Fruit fly (Drosophila melanogaster) whole organism, adult: ENCODE results near the gene CG13875.

Experiments
- CG11617 ChIP-seq: fragments of 200-800 bp; sonication (Bioruptor generic); optimal IDR thresholded peaks from 2 replicates; lab custom pipeline; 2017; ENCODE audit warnings: mild to moderate bottlenecking, missing biosample characterization, missing genetic modification reagents, missing genetic modification characterization
- CG1620 ChIP-seq: fragments of 200-800 bp; sonication (Bioruptor generic); optimal IDR thresholded peaks from 2 replicates; lab custom pipeline; 2016; ENCODE audit warnings: missing biosample characterization, missing genetic modification characterization
- CG33017 ChIP-seq: fragments of 200-800 bp; sonication (Bioruptor generic); optimal IDR thresholded peaks from 2 replicates; lab custom pipeline; 2018; ENCODE audit warnings: missing biosample characterization, mild to moderate bottlenecking, missing genetic modification characterization, moderate library complexity
- cnc ChIP-seq, 2 experiments: fragments of >200 bp; optimal IDR thresholded peaks; 2 replicates each; lab custom pipeline; 2017

DNA sequence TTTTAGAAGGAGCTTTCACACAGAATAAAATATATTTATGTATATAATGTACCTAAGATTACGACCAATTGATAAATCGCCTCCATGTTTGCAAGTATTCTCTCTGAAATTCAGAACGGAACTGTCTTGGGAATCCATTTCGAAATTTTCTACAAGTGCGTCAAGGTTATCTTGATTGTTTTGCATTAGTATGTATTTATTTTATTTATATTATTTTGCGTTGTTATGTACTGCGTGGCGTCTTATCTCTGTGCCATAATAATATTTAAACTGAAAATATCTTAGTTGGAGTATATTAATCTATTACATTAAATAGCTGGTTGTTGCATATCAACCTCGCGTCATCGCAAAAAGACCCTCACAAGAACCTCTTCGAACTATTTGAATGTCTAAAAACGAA is 51.8 kb downstream of the CG13875 start, which contains the start of gene CG42846:
- no peak for TF ChIP-seq cnc (optimal IDR thresholded peaks at IDR 0.05; lab: Kevin White, UChicago)
- TF ChIP-seq CG1620 (GFP tag; lab: Kevin White, UChicago) = no peak
- no peak for TF ChIP-seq CG33017
- TF ChIP-seq CG11617 (GFP tag; lab: Kevin White, UChicago) = no peak
